Worm (Caenorhabditis elegans): ENCODE measurements around the gene dld-1.
A peak's percentile ranks its signal among the peaks of the same experiment; 100 is the strongest.

The dld-1 gene

ce11 chrIV:14455116-14455515 lies 9.2 kb upstream of the dld-1 start:
- TF ChIP-seq lsl-1 (GFP tag; optimal IDR thresholded peaks at IDR 0.05) (peak; percentile 16), madf-8 (GFP tag; conservative IDR thresholded peaks at IDR 0.05) (0 out of 2 replicates have a peak, but pooled peaks have one; percentile 25), F33H1.4 (GFP tag; IDR thresholded peaks at IDR 0.05) (peak; percentile 70), xnd-1 (tag; optimal IDR thresholded peaks at IDR 0.05) (peak; percentile 65), snpc-4 (GFP tag; optimal IDR thresholded peaks at IDR 0.05) (peak; percentile 13), snpc-4 (tag; optimal IDR thresholded peaks at IDR 0.05) (peak in 1 of 4 experiments; percentile 85), attf-6 (GFP tag; IDR thresholded peaks at IDR 0.05) (peak; percentile 44; the same call in 1 of the 2 replicates)

- peak; percentile 70 for TF ChIP-seq dox-1 (GFP tag; IDR thresholded peaks at IDR 0.05)
- TF ChIP-seq snpc-4 (GFP tag; optimal IDR thresholded peaks at IDR 0.05), result no peak
- TF ChIP-seq snpc-4 (tag; optimal IDR thresholded peaks at IDR 0.05), result peak in 2 of 4 experiments; percentile 21 to 22
- no peak for TF ChIP-seq dpl-1 (GFP tag; optimal IDR thresholded peaks at IDR 0.05)
- no peak for TF ChIP-seq tlf-1 (GFP tag; optimal IDR thresholded peaks at IDR 0.05)
- peak in 1 of 2 experiments; percentile 65 for TF ChIP-seq let-607 (tag; optimal IDR thresholded peaks at IDR 0.05)
- peak; percentile 83 for TF ChIP-seq nhr-80 (tag; optimal IDR thresholded peaks at IDR 0.05)
Observed at ce11 chrIV:14456667-14457066, 7.7 kb upstream of the dld-1 start, which contains the start of gene nspg-9. nspg-9 (plus strand) TSS chrIV:14456900.

- TF ChIP-seq F49E8.2 (tag; optimal IDR thresholded peaks at IDR 0.05; ENCODE audit: insufficient read depth), result peak; percentile 56
- TF ChIP-seq hmg-1.2 (GFP tag; IDR thresholded peaks at IDR 0.05), result peak; percentile 44
- peak; percentile 53 for TF ChIP-seq madf-6 (GFP tag; IDR thresholded peaks at IDR 0.05)
- peak; percentile 48 for TF ChIP-seq lin-54 (GFP tag; optimal IDR thresholded peaks at IDR 0.05)
- TF ChIP-seq pbrm-1 (GFP tag; IDR thresholded peaks at IDR 0.05), result peak; percentile 92
- TF ChIP-seq snpc-1.1 (tag; optimal IDR thresholded peaks at IDR 0.05; ENCODE audit: insufficient read depth), result peak; percentile 11
- peak; percentile 24; the same call in 1 of the 2 replicates for TF ChIP-seq D2030.7 (GFP tag; IDR thresholded peaks at IDR 0.05)
- TF ChIP-seq mcd-1 (GFP tag; IDR thresholded peaks at IDR 0.05), result 0 out of 2 replicates have a peak, but pooled peaks have one; percentile 31
- peak; percentile 44; the same call in 1 of the 2 replicates for TF ChIP-seq dox-1 (GFP tag; IDR thresholded peaks at IDR 0.05)
- TF ChIP-seq tbp1 (GFP tag; optimal IDR thresholded peaks at IDR 0.05), result peak; percentile 33
- TF ChIP-seq snpc-4 (GFP tag; optimal IDR thresholded peaks at IDR 0.05), result peak; percentile 55
- TF ChIP-seq snpc-4 (tag; optimal IDR thresholded peaks at IDR 0.05), result peak; percentile 52 to 91 (median 66)
- TF ChIP-seq attf-6 (GFP tag; IDR thresholded peaks at IDR 0.05), result peak; percentile 97
- TF ChIP-seq hsf-1 (GFP tag; IDR thresholded peaks at IDR 0.05), result 0 out of 2 replicates have a peak, but pooled peaks have one; percentile 22
Observed at ce11 chrIV:14460673-14461240, 3.6 kb upstream of the dld-1 start.

- peak; percentile 90 for TF ChIP-seq hsf-1 (GFP tag; IDR thresholded peaks at IDR 0.05)
Observed at ce11 chrIV:14461343-14461742, 3.0 kb upstream of the dld-1 start.

- no peak for TF ChIP-seq Y95B8A.8 (GFP tag; IDR thresholded peaks at IDR 0.05)
- TF ChIP-seq Y56A3A.18 (GFP tag; IDR thresholded peaks at IDR 0.05), result no peak
- 0 out of 2 replicates have a peak, but pooled peaks have one; percentile 23 for TF ChIP-seq cebp-2 (GFP tag; IDR thresholded peaks at IDR 0.05)
- TF ChIP-seq madf-8 (GFP tag; conservative IDR thresholded peaks at IDR 0.05), result no peak
- no peak for TF ChIP-seq pbrm-1 (GFP tag; IDR thresholded peaks at IDR 0.05)
- no peak for TF ChIP-seq xnd-1 (tag; optimal IDR thresholded peaks at IDR 0.05)
- peak; percentile 32; the same call in 1 of the 2 replicates for TF ChIP-seq madf-6 (GFP tag; IDR thresholded peaks at IDR 0.05)
- no peak for TF ChIP-seq T07F8.4 (tag; optimal IDR thresholded peaks at IDR 0.05)
- no peak for TF ChIP-seq dpl-1 (GFP tag; optimal IDR thresholded peaks at IDR 0.05)
- TF ChIP-seq repo-1 (tag; optimal IDR thresholded peaks at IDR 0.05), result no peak
- no peak for TF ChIP-seq snpc-4 (GFP tag; optimal IDR thresholded peaks at IDR 0.05)
- peak in 1 of 4 experiments; percentile 57 for TF ChIP-seq snpc-4 (tag; optimal IDR thresholded peaks at IDR 0.05)
- TF ChIP-seq ekl-4 (GFP tag; IDR thresholded peaks at IDR 0.05), result no peak
- TF ChIP-seq B0336.3 (GFP tag; IDR thresholded peaks at IDR 0.05), result no peak
- TF ChIP-seq attf-6 (GFP tag; IDR thresholded peaks at IDR 0.05), result peak; percentile 55
- TF ChIP-seq madf-10 (tag; optimal IDR thresholded peaks at IDR 0.05), result no peak
- no peak for TF ChIP-seq Y53G8AR.9 (GFP tag; conservative IDR thresholded peaks at IDR 0.05)
- no peak for TF ChIP-seq lin-40 (tag; optimal IDR thresholded peaks at IDR 0.05)
- TF ChIP-seq atf-7 (tag; optimal IDR thresholded peaks at IDR 0.05), result no peak
- no peak for TF ChIP-seq F33H1.4 (GFP tag; IDR thresholded peaks at IDR 0.05)
- no peak for TF ChIP-seq tbx-9 (tag; optimal IDR thresholded peaks at IDR 0.05; ENCODE audit: borderline replicate concordance)
- TF ChIP-seq ceh-79 (tag; optimal IDR thresholded peaks at IDR 0.05), result no peak
- no peak for TF ChIP-seq F52B5.7 (tag; optimal IDR thresholded peaks at IDR 0.05)
Observed at ce11 chrIV:14466048-14466447, 1.7 kb downstream of the dld-1 start.
